Fruit fly (Drosophila melanogaster) whole organism, wandering third instar larva: ENCODE results near the gene Roc1a.
A peak's percentile ranks its signal among the peaks of the same experiment; 100 is the strongest.

ENCODE experiments used
- Abd-B ChIP-seq: fragments of >200 bp; optimal IDR thresholded peaks from 2 replicates; lab custom pipeline; 2017; ENCODE audit warnings: missing biosample characterization, missing genetic modification characterization
- CG9705 ChIP-seq: fragments of 200-800 bp; sonication (Bioruptor generic); optimal IDR thresholded peaks from 2 replicates; lab custom pipeline; 2018; ENCODE audit warnings: missing biosample characterization, mild to moderate bottlenecking, missing genetic modification characterization
- CrebA ChIP-seq: fragments of 200-800 bp; sonication (Bioruptor generic); optimal IDR thresholded peaks from 2 replicates; lab custom pipeline; 2016; ENCODE audit warnings: missing biosample characterization, mild to moderate bottlenecking, missing genetic modification characterization, borderline replicate concordance
- Dif ChIP-seq: fragments of 200-275, 200-300 bp; sonication (Bioruptor generic); optimal IDR thresholded peaks from 2 replicates; lab custom pipeline; 2018; ENCODE audit warnings: missing biosample characterization, missing genetic modification characterization; ENCODE audit not compliant: partially characterized antibody
- GATAd ChIP-seq: sonication (Bioruptor generic); optimal IDR thresholded peaks from 2 replicates; lab custom pipeline; 2016; ENCODE audit warnings: missing biosample characterization, missing genetic modification characterization
- HLH106 ChIP-seq: fragments of 200-800 bp; optimal IDR thresholded peaks from 3 replicates; lab custom pipeline; 2019; ENCODE audit warnings: missing biosample characterization, mild to moderate bottlenecking, missing genetic modification characterization, moderate library complexity
- Hnf4 ChIP-seq: fragments of 200-800 bp; sonication (Bioruptor generic); optimal IDR thresholded peaks from 2 replicates; lab custom pipeline; 2016; ENCODE audit warnings: missing biosample characterization, mild to moderate bottlenecking, missing genetic modification characterization
- Hr83 ChIP-seq: fragments of 200-300 bp; sonication (Bioruptor generic); optimal IDR thresholded peaks from 2 replicates; lab custom pipeline; 2016; ENCODE audit warnings: missing biosample characterization, mild to moderate bottlenecking, missing genetic modification characterization, moderate library complexity; ENCODE audit not compliant: poor library complexity, severe bottlenecking
- Jra ChIP-seq: sonication (Bioruptor generic); optimal IDR thresholded peaks from 2 replicates; lab custom pipeline; 2016; ENCODE audit warnings: missing biosample characterization, missing genetic modification characterization
- Mio ChIP-seq: sonication (Bioruptor generic); optimal IDR thresholded peaks from 2 replicates; lab custom pipeline; 2016; ENCODE audit warnings: missing biosample characterization, missing genetic modification characterization
- Myc ChIP-seq: fragments of >200 bp; optimal IDR thresholded peaks from 2 replicates; lab custom pipeline; 2017
- N ChIP-seq: fragments of >200 bp; optimal IDR thresholded peaks from 2 replicates; lab custom pipeline; 2018; ENCODE audit warnings: missing biosample characterization, missing external identifiers, missing genetic modification characterization
- OdsH ChIP-seq: fragments of 200-800 bp; sonication (Bioruptor generic); optimal IDR thresholded peaks from 2 replicates; lab custom pipeline; 2016; ENCODE audit warnings: missing biosample characterization, mild to moderate bottlenecking, missing genetic modification characterization
- Rel ChIP-seq, 2 experiments: fragments of 200-800 bp; sonication (Bioruptor generic) in 1 of 2; optimal IDR thresholded peaks; 2 replicates in 1 of 2; 3 replicates in 1 of 2; lab custom pipeline; 2016 to 2019; ENCODE audit warnings: mild to moderate bottlenecking in 2 of 2, missing biosample characterization in 2 of 2, missing genetic modification characterization in 2 of 2, moderate library complexity in 1 of 2
- Sp1 ChIP-seq: fragments of 200-800 bp; sonication (Bioruptor generic); optimal IDR thresholded peaks from 3 replicates; lab custom pipeline; 2019; ENCODE audit warnings: missing biosample characterization, mild to moderate bottlenecking, missing genetic modification characterization, moderate library complexity
- br ChIP-seq: fragments of 200-800 bp; sonication (Bioruptor generic); optimal IDR thresholded peaks from 2 replicates; lab custom pipeline; 2016; ENCODE audit warnings: missing biosample characterization, missing genetic modification characterization
- brk ChIP-seq: fragments of 200-800 bp; sonication (Bioruptor generic); optimal IDR thresholded peaks from 2 replicates; lab custom pipeline; 2016; ENCODE audit warnings: missing biosample characterization, mild to moderate bottlenecking, missing genetic modification characterization
- dsf ChIP-seq: sonication (Bioruptor generic); optimal IDR thresholded peaks from 2 replicates; lab custom pipeline; 2016; ENCODE audit warnings: missing biosample characterization, missing genetic modification characterization, borderline replicate concordance
- ey ChIP-seq: fragments of 200-800 bp; sonication (Bioruptor generic); optimal IDR thresholded peaks from 2 replicates; lab custom pipeline; 2016; ENCODE audit warnings: missing biosample characterization, missing genetic modification characterization
- foxo ChIP-seq, 2 experiments: fragments of 200-800 bp; sonication (Bioruptor generic); optimal IDR thresholded peaks; 2 replicates in 1 of 2; 3 replicates in 1 of 2; lab custom pipeline; 2016 to 2017; ENCODE audit warnings: missing biosample characterization in 2 of 2, missing genetic modification characterization in 2 of 2
- fru ChIP-seq: fragments of 200-800 bp; sonication (Bioruptor generic); optimal IDR thresholded peaks from 3 replicates; lab custom pipeline; 2016; ENCODE audit warnings: missing biosample characterization, mild to moderate bottlenecking, missing genetic modification characterization
- h ChIP-seq: fragments of 200-800 bp; sonication (Bioruptor generic); optimal IDR thresholded peaks from 3 replicates; lab custom pipeline; 2016; ENCODE audit warnings: missing biosample characterization, mild to moderate bottlenecking, missing genetic modification characterization
- lola ChIP-seq: fragments of >200 bp; optimal IDR thresholded peaks from 2 replicates; lab custom pipeline; 2017; ENCODE audit warnings: missing biosample characterization, missing genetic modification characterization
- pan ChIP-seq: fragments of >200 bp; optimal IDR thresholded peaks from 2 replicates; lab custom pipeline; 2017
- psq ChIP-seq: fragments of 200-800 bp; sonication (Bioruptor generic); optimal IDR thresholded peaks from 3 replicates; lab custom pipeline; 2017; ENCODE audit warnings: missing biosample characterization, mild to moderate bottlenecking, missing genetic modification characterization, moderate library complexity
- rgr ChIP-seq: fragments of 200-800 bp; sonication (Bioruptor generic); optimal IDR thresholded peaks from 3 replicates; lab custom pipeline; 2016; ENCODE audit warnings: missing biosample characterization, mild to moderate bottlenecking, missing genetic modification characterization
- sage ChIP-seq: fragments of 200-800 bp; sonication (Bioruptor generic); optimal IDR thresholded peaks from 2 replicates; lab custom pipeline; 2016; ENCODE audit warnings: missing biosample characterization, mild to moderate bottlenecking, missing genetic modification characterization
- sv ChIP-seq: fragments of 200-800 bp; sonication (Bioruptor generic); optimal IDR thresholded peaks from 3 replicates; lab custom pipeline; 2016; ENCODE audit warnings: missing biosample characterization, missing genetic modification characterization
- tai ChIP-seq: sonication (Bioruptor generic); optimal IDR thresholded peaks from 2 replicates; lab custom pipeline; 2016; ENCODE audit warnings: missing biosample characterization, missing genetic modification characterization
- usp ChIP-seq: fragments of >200 bp; optimal IDR thresholded peaks from 2 replicates; lab custom pipeline; 2017; ENCODE audit warnings: missing biosample characterization, missing genetic modification characterization
- woc ChIP-seq: sonication (Bioruptor generic); optimal IDR thresholded peaks from 2 replicates; lab custom pipeline; 2016; ENCODE audit warnings: missing biosample characterization, mild to moderate bottlenecking, missing genetic modification characterization

The Roc1a gene

dm6 chrX:617477-617795, 29.7 kb upstream of the Roc1a start (continued):
- peak in 1 of 2 experiments; percentile 30 for TF ChIP-seq foxo (GFP tag; optimal IDR thresholded peaks at IDR 0.05; lab: Kevin White, UChicago)
- no peak for TF ChIP-seq Myc (lab: Kevin White, UChicago)
- no peak for TF ChIP-seq rgr (GFP tag; lab: Kevin White, UChicago)
- TF ChIP-seq tai, result no peak

- peak; percentile 38 for TF ChIP-seq sv (GFP tag; lab: Kevin White, UChicago)
- TF ChIP-seq Hnf4 (GFP tag; lab: Kevin White, UChicago), result no peak
- TF ChIP-seq Rel (GFP tag; optimal IDR thresholded peaks at IDR 0.05; lab: Kevin White, UChicago), result no peak
- TF ChIP-seq Rel (tag; optimal IDR thresholded peaks at IDR 0.05; lab: Kevin White, UChicago), result no peak
- no peak for TF ChIP-seq br (GFP tag; lab: Kevin White, UChicago)
- no peak for TF ChIP-seq Dif (GFP tag; lab: Kevin White, UChicago)
- TF ChIP-seq usp (GFP tag; lab: Kevin White, UChicago), result no peak
- TF ChIP-seq Jra, result no peak
- no peak for TF ChIP-seq CG9705 (GFP tag; lab: Kevin White, UChicago)
- TF ChIP-seq CrebA (GFP tag; lab: Kevin White, UChicago), result no peak
- no peak for TF ChIP-seq brk (GFP tag; lab: Kevin White, UChicago)
- peak in 1 of 2 experiments; percentile 1 for TF ChIP-seq foxo (GFP tag; optimal IDR thresholded peaks at IDR 0.05; lab: Kevin White, UChicago)
Measured at dm6 chrX:618583-618982, 28.5 kb upstream of the Roc1a start.

- TF ChIP-seq N (GFP tag; lab: Kevin White, UChicago), result peak; percentile 11
- TF ChIP-seq OdsH (GFP tag; lab: Kevin White, UChicago), result no peak
Measured at dm6 chrX:619220-620101, 27.6 kb upstream of the Roc1a start.

- no peak for TF ChIP-seq fru (GFP tag; lab: Kevin White, UChicago)
- no peak for TF ChIP-seq brk (GFP tag; lab: Kevin White, UChicago)
- no peak for TF ChIP-seq Dif (GFP tag; lab: Kevin White, UChicago)
- TF ChIP-seq ey (GFP tag; lab: Kevin White, UChicago), result no peak
- TF ChIP-seq Sp1 (GFP tag; lab: Kevin White, UChicago), result no peak
- peak; percentile 7 for TF ChIP-seq Myc (lab: Kevin White, UChicago)
- TF ChIP-seq Rel (GFP tag; optimal IDR thresholded peaks at IDR 0.05; lab: Kevin White, UChicago), result no peak
- TF ChIP-seq Rel (tag; optimal IDR thresholded peaks at IDR 0.05; lab: Kevin White, UChicago), result peak; percentile 23
- TF ChIP-seq rgr (GFP tag; lab: Kevin White, UChicago), result no peak
- TF ChIP-seq pan (lab: Kevin White, UChicago), result no peak
- no peak for TF ChIP-seq lola (GFP tag; lab: Kevin White, UChicago)
Measured at dm6 chrX:620102-620430, 27.0 kb upstream of the Roc1a start, which contains the start of gene spdi. Gene spdi (minus strand): TSS chrX:620195.

- TF ChIP-seq brk (GFP tag; lab: Kevin White, UChicago) (no peak), Rel (GFP tag; optimal IDR thresholded peaks at IDR 0.05; lab: Kevin White, UChicago) (no peak), Rel (tag; optimal IDR thresholded peaks at IDR 0.05; lab: Kevin White, UChicago) (peak; percentile 5), foxo (GFP tag; optimal IDR thresholded peaks at IDR 0.05; lab: Kevin White, UChicago) (peak in 1 of 2 experiments; percentile 42), Abd-B (no peak), fru (GFP tag; lab: Kevin White, UChicago) (peak; percentile 43), h (GFP tag; lab: Kevin White, UChicago) (peak; percentile 51), Mio (GFP tag; lab: Kevin White, UChicago) (no peak), HLH106 (tag; lab: Kevin White, UChicago) (peak; percentile 60), dsf (GFP tag; lab: Kevin White, UChicago) (peak; percentile 3), rgr (GFP tag; lab: Kevin White, UChicago) (no peak), Hnf4 (GFP tag; lab: Kevin White, UChicago) (no peak), br (GFP tag; lab: Kevin White, UChicago) (peak; percentile 42), CG9705 (GFP tag; lab: Kevin White, UChicago) (peak; percentile 46), lola (GFP tag; lab: Kevin White, UChicago) (no peak), Myc (lab: Kevin White, UChicago) (peak; percentile 98), woc (GFP tag; lab: Kevin White, UChicago) (peak; percentile 84), ey (GFP tag; lab: Kevin White, UChicago) (peak; percentile 41), OdsH (GFP tag; lab: Kevin White, UChicago) (no peak), Hr83 (GFP tag; lab: Kevin White, UChicago) (peak; percentile 26), sage (GFP tag; lab: Kevin White, UChicago) (no peak), sv (GFP tag; lab: Kevin White, UChicago) (peak; percentile 33), Dif (GFP tag; lab: Kevin White, UChicago) (no peak), Jra (peak; percentile 62), psq (GFP tag; lab: Kevin White, UChicago) (peak; percentile 15), GATAd (peak; percentile 68), Sp1 (GFP tag; lab: Kevin White, UChicago) (peak; percentile 58)
Measured at dm6 chrX:621132-621555, 26.0 kb upstream of the Roc1a start, which contains the start of the genes CG13365 and Vsp37A. Gene CG13365 (minus strand): TSS chrX:621215. Gene Vsp37A (plus strand): TSS chrX:621530.
